Worm (Caenorhabditis elegans) whole organism, late embryonic: ENCODE data around the gene F56A8.3.

Source experiments
- C08G9.2 ChIP-seq: sonication (generic microtip); optimal IDR thresholded peaks from 2 replicates; lab custom pipeline; 2016; ENCODE audit warnings: mild to moderate bottlenecking, missing genetic modification characterization, moderate library complexity, missing compliant biosample characterization
- K02D7.2 ChIP-seq: sonication (generic microtip); optimal IDR thresholded peaks from 2 replicates; lab custom pipeline; 2017; ENCODE audit warnings: mild to moderate bottlenecking, missing genetic modification characterization, missing compliant biosample characterization
- K09A11.1 ChIP-seq: sonication (generic microtip); optimal IDR thresholded peaks from 2 replicates; lab custom pipeline; 2017; ENCODE audit warnings: antibody characterized with exemption, mild to moderate bottlenecking, missing genetic modification characterization, missing compliant biosample characterization; ENCODE audit not compliant: insufficient read depth
- T23F11.4 ChIP-seq: fragments of 200-800 bp; sonication (Bioruptor generic); optimal IDR thresholded peaks from 2 replicates; lab custom pipeline; 2018; ENCODE audit warnings: mild to moderate bottlenecking, missing genetic modification characterization, missing compliant biosample characterization
- ahr-1 ChIP-seq: sonication (generic microtip); optimal IDR thresholded peaks from 2 replicates; lab custom pipeline; 2016; ENCODE audit warnings: missing genetic modification characterization, missing compliant biosample characterization
- ceh-14 ChIP-seq: sonication (generic microtip); optimal IDR thresholded peaks from 2 replicates; lab custom pipeline; 2016; ENCODE audit warnings: missing genotype, missing genetic modification characterization, missing compliant biosample characterization
- ceh-18 ChIP-seq: sonication (generic microtip); optimal IDR thresholded peaks from 2 replicates; lab custom pipeline; 2016; ENCODE audit warnings: missing genetic modification characterization, missing compliant biosample characterization
- ceh-19 ChIP-seq: fragments of 200-800 bp; sonication (Bioruptor generic); optimal IDR thresholded peaks from 2 replicates; lab custom pipeline; 2018; ENCODE audit warnings: mild to moderate bottlenecking, missing genetic modification characterization, missing compliant biosample characterization
- ceh-22 ChIP-seq: sonication (generic microtip); optimal IDR thresholded peaks from 2 replicates; lab custom pipeline; 2017; ENCODE audit warnings: missing biosample characterization, missing genetic modification characterization
- ceh-24 ChIP-seq: sonication (generic microtip); optimal IDR thresholded peaks from 2 replicates; lab custom pipeline; 2016; ENCODE audit warnings: mild to moderate bottlenecking, missing genetic modification characterization, missing compliant biosample characterization
- ceh-31 ChIP-seq: sonication (generic microtip); optimal IDR thresholded peaks from 2 replicates; lab custom pipeline; 2016; ENCODE audit warnings: missing genetic modification characterization, missing compliant biosample characterization
- ceh-34 ChIP-seq: sonication (generic microtip); optimal IDR thresholded peaks from 2 replicates; lab custom pipeline; 2016; ENCODE audit warnings: mild to moderate bottlenecking, missing genetic modification characterization, missing compliant biosample characterization
- ceh-45 ChIP-seq: fragments of 200-800 bp; sonication (Bioruptor generic); IDR thresholded peaks from 2 replicates; pipeline ENCODE4 v1.3.6; 2022; ENCODE audit warnings: missing genetic modification reagents, missing genetic modification characterization, missing compliant biosample characterization
- ceh-48 ChIP-seq: sonication (generic microtip); optimal IDR thresholded peaks from 2 replicates; lab custom pipeline; 2016; ENCODE audit warnings: missing genetic modification characterization, inconsistent platforms, missing compliant biosample characterization
- ceh-6 ChIP-seq: fragments of 200-800 bp; sonication (Bioruptor generic); optimal IDR thresholded peaks from 2 replicates; lab custom pipeline; 2018; ENCODE audit warnings: mild to moderate bottlenecking, missing genetic modification characterization, missing compliant biosample characterization
- ceh-9 ChIP-seq: sonication (generic microtip); optimal IDR thresholded peaks from 2 replicates; lab custom pipeline; 2016; ENCODE audit warnings: mild to moderate bottlenecking, missing genetic modification characterization, inconsistent platforms, missing compliant biosample characterization
- dmd-4 ChIP-seq: sonication (generic microtip); optimal IDR thresholded peaks from 2 replicates; lab custom pipeline; 2016; ENCODE audit warnings: borderline replicate concordance, missing genetic modification characterization, missing compliant biosample characterization
- dve-1 ChIP-seq: sonication (generic microtip); optimal IDR thresholded peaks from 2 replicates; lab custom pipeline; 2017; ENCODE audit warnings: antibody characterized with exemption, mild to moderate bottlenecking, missing genetic modification characterization, missing compliant biosample characterization
- elt-4 ChIP-seq: sonication (generic microtip); optimal IDR thresholded peaks from 2 replicates; lab custom pipeline; 2016; ENCODE audit warnings: missing genetic modification characterization, missing compliant biosample characterization
- fax-1 ChIP-seq: sonication (generic microtip); optimal IDR thresholded peaks from 2 replicates; lab custom pipeline; 2016; ENCODE audit warnings: missing genotype, missing genetic modification characterization, missing compliant biosample characterization
- fkh-10 ChIP-seq: fragments of 150-350 bp; optimal IDR thresholded peaks from 2 replicates; lab custom pipeline; 2014; ENCODE audit warnings: missing biosample characterization, missing genetic modification reagents, missing genetic modification characterization
- fkh-6 ChIP-seq: sonication (generic microtip); optimal IDR thresholded peaks from 2 replicates; lab custom pipeline; 2016; ENCODE audit warnings: missing genetic modification characterization, missing compliant biosample characterization
- gmeb-2 ChIP-seq: sonication (generic microtip); optimal IDR thresholded peaks from 2 replicates; lab custom pipeline; 2016; ENCODE audit warnings: missing genetic modification characterization, inconsistent platforms, missing compliant biosample characterization
- hlh-15 ChIP-seq: sonication (generic microtip); optimal IDR thresholded peaks from 2 replicates; lab custom pipeline; 2016; ENCODE audit warnings: missing genetic modification characterization, missing compliant biosample characterization
- hlh-30 ChIP-seq: sonication (generic microtip); optimal IDR thresholded peaks from 2 replicates; lab custom pipeline; 2017; ENCODE audit warnings: antibody characterized with exemption, missing genetic modification characterization, missing compliant biosample characterization; ENCODE audit not compliant: insufficient read depth
- hlh-6 ChIP-seq: sonication (generic microtip); optimal IDR thresholded peaks from 2 replicates; lab custom pipeline; 2016; ENCODE audit warnings: missing genotype, missing genetic modification characterization, missing compliant biosample characterization
- nfya-1 ChIP-seq: sonication (generic microtip); optimal IDR thresholded peaks from 2 replicates; lab custom pipeline; 2017; ENCODE audit warnings: missing genetic modification characterization, mild to moderate bottlenecking, missing compliant biosample characterization, antibody characterized with exemption, moderate library complexity
- nhr-232 ChIP-seq: sonication (generic microtip); optimal IDR thresholded peaks from 2 replicates; lab custom pipeline; 2016; ENCODE audit warnings: missing genetic modification characterization, missing compliant biosample characterization
- pat-9 ChIP-seq: fragments of 200-800 bp; sonication (Bioruptor generic); optimal IDR thresholded peaks from 2 replicates; lab custom pipeline; 2018; ENCODE audit warnings: mild to moderate bottlenecking, missing genetic modification characterization, moderate library complexity, missing compliant biosample characterization
- pha-2 ChIP-seq: sonication (generic microtip); optimal IDR thresholded peaks from 2 replicates; lab custom pipeline; 2017; ENCODE audit warnings: mild to moderate bottlenecking, missing genetic modification characterization, missing compliant biosample characterization
- pros-1 ChIP-seq: fragments of 150-350 bp; optimal IDR thresholded peaks from 2 replicates; lab custom pipeline; 2014; ENCODE audit warnings: missing biosample characterization, missing genetic modification reagents, missing genetic modification characterization
- ref-2 ChIP-seq: sonication (generic microtip); optimal IDR thresholded peaks from 2 replicates; lab custom pipeline; 2016; ENCODE audit warnings: missing genetic modification characterization, missing compliant biosample characterization
- sdc-2 ChIP-seq: sonication (generic microtip); optimal IDR thresholded peaks from 2 replicates; lab custom pipeline; 2016; ENCODE audit warnings: missing genotype, missing genetic modification characterization, missing compliant biosample characterization
- sox-2 ChIP-seq: fragments of 200-800 bp; sonication (Bioruptor generic); IDR thresholded peaks from 2 replicates; pipeline ENCODE4 v1.3.6; 2022; ENCODE audit warnings: missing genetic modification reagents, missing genetic modification characterization, missing compliant biosample characterization
- tbx-2 ChIP-seq: sonication (generic microtip); optimal IDR thresholded peaks from 2 replicates; lab custom pipeline; 2016; ENCODE audit warnings: missing genetic modification characterization, missing compliant biosample characterization
- ttx-3 ChIP-seq: sonication (generic microtip); optimal IDR thresholded peaks from 2 replicates; lab custom pipeline; 2016; ENCODE audit warnings: missing genetic modification reagents, missing genetic modification characterization, missing compliant biosample characterization
- unc-42 ChIP-seq: sonication (generic microtip); optimal IDR thresholded peaks from 2 replicates; lab custom pipeline; 2016; ENCODE audit warnings: missing genotype, missing genetic modification characterization, missing compliant biosample characterization
- unc-55 ChIP-seq: sonication (generic microtip); optimal IDR thresholded peaks from 2 replicates; lab custom pipeline; 2017; ENCODE audit warnings: missing biosample characterization, missing genetic modification reagents, missing genetic modification characterization
- ztf-16 ChIP-seq: sonication (generic microtip); optimal IDR thresholded peaks from 2 replicates; lab custom pipeline; 2017; ENCODE audit warnings: missing genetic modification characterization, missing compliant biosample characterization

The F56A8.3 gene

DNA sequence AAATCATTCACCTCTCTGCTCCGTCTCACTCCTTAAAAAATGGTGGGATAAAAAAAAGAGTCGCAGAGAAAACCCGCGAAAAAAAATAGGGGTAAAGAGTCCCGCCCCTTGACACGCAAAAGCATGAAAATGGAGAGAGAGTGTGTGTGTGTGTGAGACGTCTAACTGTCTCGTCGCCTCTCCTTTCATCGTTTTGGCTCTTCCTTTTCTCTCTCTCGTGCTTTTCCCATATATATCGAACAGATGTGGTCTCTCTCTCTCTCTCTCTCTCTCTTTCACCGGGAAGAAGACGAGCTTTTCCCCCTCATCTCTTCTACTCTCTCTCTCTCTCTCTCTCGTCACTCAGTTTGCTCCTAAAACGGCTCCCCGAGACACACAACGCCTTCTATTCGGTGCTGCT is 19.1 kb downstream of the F56A8.3 start:
- TF ChIP-seq ref-2 (tag; lab: Kevin White, UChicago) (peak; percentile 16), hlh-30 (tag; lab: Kevin White, UChicago) (peak; percentile 31), ceh-19 (peak; percentile 47), unc-42 (tag; lab: Kevin White, UChicago) (peak; percentile 78), pha-2 (tag; lab: Kevin White, UChicago) (no peak), sdc-2 (peak; percentile 3), fkh-6 (tag; lab: Kevin White, UChicago) (peak; percentile 10), nfya-1 (tag; lab: Kevin White, UChicago) (peak; percentile 74), tbx-2 (peak; percentile 76), ceh-18 (tag; lab: Kevin White, UChicago) (peak; percentile 59), ceh-31 (tag; lab: Kevin White, UChicago) (peak; percentile 84), pros-1 (tag; lab: Kevin White, UChicago) (no peak), ceh-14 (tag; lab: Kevin White, UChicago) (peak; percentile 40), dve-1 (peak; percentile 39), ceh-45 (GFP tag; lab: Robert Waterston, UW) (no peak), ceh-48 (peak; percentile 13), ceh-24 (tag; lab: Kevin White, UChicago) (no peak)
- TF ChIP-seq, all 69 proteins: peak for 13

DNA sequence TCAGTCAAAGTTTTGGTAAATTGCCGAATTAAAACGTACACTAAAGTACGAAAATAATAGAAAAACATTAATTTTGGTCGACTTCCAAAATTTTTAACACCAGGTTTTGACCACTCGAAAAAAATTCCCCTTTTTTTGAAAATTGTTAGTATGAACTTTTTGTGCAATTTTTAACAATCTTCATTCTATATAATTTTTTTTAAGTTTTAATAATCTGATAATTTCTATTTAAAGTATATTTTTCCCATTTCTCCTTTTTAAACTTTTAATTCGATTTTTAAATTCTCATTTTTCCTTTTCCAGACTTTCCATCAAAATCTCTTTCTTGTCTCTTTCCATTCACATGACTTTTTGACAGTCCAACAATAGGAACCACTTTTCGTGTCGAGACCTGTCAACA is 20.3 kb downstream of the F56A8.3 start, which contains the start of gene unc-64:
Gene unc-64 (plus strand): TSS at position 301 of the 400 bp plus-strand sequence.
- TF ChIP-seq sox-2 (GFP tag; lab: Robert Waterston, UW): no peak
- TF ChIP-seq fkh-10 (GFP tag; lab: Kevin White, UChicago): no peak
- TF ChIP-seq ttx-3 (tag; lab: Kevin White, UChicago): no peak
- no peak for TF ChIP-seq K02D7.2 (tag; lab: Kevin White, UChicago)
- TF ChIP-seq pros-1 (tag; lab: Kevin White, UChicago): no peak
- no peak for TF ChIP-seq hlh-15 (tag; lab: Kevin White, UChicago)
- TF ChIP-seq ceh-6: no peak
- no peak for TF ChIP-seq pat-9
- TF ChIP-seq dmd-4 (tag; lab: Kevin White, UChicago): no peak
- no peak for TF ChIP-seq fkh-6 (tag; lab: Kevin White, UChicago)
- TF ChIP-seq gmeb-2 (tag; lab: Kevin White, UChicago): no peak
- no peak for TF ChIP-seq fax-1 (tag; lab: Kevin White, UChicago)

DNA sequence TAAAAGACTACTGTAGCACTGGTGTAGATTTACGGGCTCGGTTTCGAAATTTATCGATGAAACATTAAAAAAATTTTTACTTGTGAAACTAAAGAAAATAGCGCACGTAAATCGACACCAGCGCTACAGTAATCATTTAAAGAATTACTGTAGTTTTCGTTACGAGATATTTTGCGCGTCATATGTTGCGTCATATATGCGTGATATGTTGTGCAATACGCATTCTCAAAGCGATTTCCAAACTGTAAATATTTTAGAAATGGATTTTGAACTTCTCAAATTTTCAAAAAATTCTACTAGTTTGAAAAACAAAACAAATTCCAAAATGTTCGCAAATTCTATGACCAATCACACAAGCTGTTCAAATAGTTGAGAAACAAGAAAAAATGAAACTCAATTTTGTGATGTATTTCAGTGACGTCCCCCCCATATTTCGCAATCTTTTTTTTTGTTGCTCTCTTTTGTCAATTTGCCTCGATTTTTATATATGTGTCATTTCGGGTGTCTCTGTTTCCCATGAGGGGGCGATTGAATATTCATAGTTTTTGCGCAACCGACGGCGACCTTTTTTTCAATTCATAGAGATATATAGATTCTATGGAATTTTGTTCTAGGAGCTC is 21.3 kb downstream of the F56A8.3 start:
- TF ChIP-seq ceh-14 (tag; lab: Kevin White, UChicago) (no peak), ceh-9 (tag; lab: Kevin White, UChicago) (no peak), K09A11.1 (tag; lab: Kevin White, UChicago) (no peak), ceh-19 (no peak), hlh-6 (tag; lab: Kevin White, UChicago) (no peak), ceh-22 (no peak), ztf-16 (tag; lab: Kevin White, UChicago) (no peak), ceh-34 (tag; lab: Kevin White, UChicago) (no peak), ceh-31 (tag; lab: Kevin White, UChicago) (no peak), ahr-1 (tag; lab: Kevin White, UChicago) (no peak), C08G9.2 (no peak), dmd-4 (tag; lab: Kevin White, UChicago) (no peak), ttx-3 (tag; lab: Kevin White, UChicago) (no peak), unc-55 (GFP tag; lab: Kevin White, UChicago) (no peak), nhr-232 (no peak), elt-4 (tag; lab: Kevin White, UChicago) (no peak), dve-1 (no peak), T23F11.4 (GFP tag; lab: Kevin White, UChicago) (no peak)
